Worm (Caenorhabditis elegans) whole organism, L3 larva: ENCODE results near the gene cdk-4.

ENCODE experiments used
- R02D3.7 ChIP-seq: fragments of 150-350 bp; optimal IDR thresholded peaks from 2 replicates; lab custom pipeline; 2014; ENCODE audit warnings: missing biosample characterization, missing genetic modification characterization
- ZK546.5 ChIP-seq: sonication (generic microtip); optimal IDR thresholded peaks from 2 replicates; lab custom pipeline; 2017; ENCODE audit warnings: missing biosample characterization, missing genetic modification characterization
- aly-2 ChIP-seq: fragments of 150-350 bp; optimal IDR thresholded peaks from 2 replicates; lab custom pipeline; 2014; ENCODE audit warnings: missing biosample characterization, missing genetic modification characterization
- ama-1 ChIP-seq: fragments of 150-350 bp; optimal IDR thresholded peaks from 2 replicates; lab custom pipeline; 2018
- ceh-28 ChIP-seq: fragments of 150-350 bp; optimal IDR thresholded peaks from 2 replicates; lab custom pipeline; 2014; ENCODE audit warnings: missing biosample characterization, missing genetic modification reagents, missing genetic modification characterization
- ceh-82 ChIP-seq: fragments of 150-350 bp; optimal IDR thresholded peaks from 2 replicates; lab custom pipeline; 2014; ENCODE audit warnings: missing biosample characterization, missing genetic modification characterization
- egl-27 ChIP-seq: sonication (generic microtip); optimal IDR thresholded peaks from 4 replicates; lab custom pipeline; 2017; ENCODE audit warnings: missing biosample characterization, missing genetic modification reagents, missing genetic modification characterization
- egl-5 ChIP-seq: fragments of 150-350 bp; optimal IDR thresholded peaks from 2 replicates; lab custom pipeline; 2017; ENCODE audit warnings: missing biosample characterization, missing genetic modification reagents, missing genetic modification characterization, inconsistent platforms
- elt-1 ChIP-seq: fragments of 150-350 bp; optimal IDR thresholded peaks from 2 replicates; lab custom pipeline; 2014; ENCODE audit warnings: missing biosample characterization, missing genetic modification characterization
- elt-2 ChIP-seq: sonication (generic microtip); optimal IDR thresholded peaks from 2 replicates; lab custom pipeline; 2016; ENCODE audit warnings: missing genetic modification reagents, mild to moderate bottlenecking, missing genetic modification characterization, missing compliant biosample characterization
- elt-3 ChIP-seq, 3 experiments: fragments of 150-350 bp in 1 of 3; sonication (generic microtip) in 2 of 3; optimal IDR thresholded peaks; 2 replicates in 2 of 3; 4 replicates in 1 of 3; lab custom pipeline; 2014 to 2017; ENCODE audit warnings: missing biosample characterization in 3 of 3, missing genetic modification characterization in 3 of 3
- eor-1 ChIP-seq, 2 experiments: fragments of 150-350 bp; optimal IDR thresholded peaks; 2 replicates each; lab custom pipeline; 2014 to 2018; ENCODE audit warnings: missing biosample characterization in 2 of 2, missing genetic modification characterization in 2 of 2
- fkh-10 ChIP-seq: sonication (generic microtip); optimal IDR thresholded peaks from 2 replicates; lab custom pipeline; 2017; ENCODE audit warnings: missing biosample characterization, missing genetic modification reagents, missing genetic modification characterization
- fkh-2 ChIP-seq: fragments of 150-350 bp; optimal IDR thresholded peaks from 2 replicates; lab custom pipeline; 2014; ENCODE audit warnings: missing biosample characterization, missing genetic modification reagents, missing genetic modification characterization
- hmg-11 ChIP-seq: sonication (generic microtip); optimal IDR thresholded peaks from 2 replicates; lab custom pipeline; 2016; ENCODE audit warnings: missing genetic modification characterization, missing compliant biosample characterization
- jun-1 ChIP-seq: fragments of 150-350 bp; optimal IDR thresholded peaks from 2 replicates; lab custom pipeline; 2014; ENCODE audit warnings: missing biosample characterization, missing genetic modification reagents, missing genetic modification characterization
- lin-15B ChIP-seq: fragments of 150-350 bp; optimal IDR thresholded peaks from 2 replicates; lab custom pipeline; 2014; ENCODE audit warnings: missing biosample characterization, missing genetic modification characterization
- lin-39 ChIP-seq: fragments of 150-350 bp; optimal IDR thresholded peaks from 2 replicates; lab custom pipeline; 2018; ENCODE audit warnings: missing biosample characterization, missing genetic modification reagents, missing genetic modification characterization
- lsy-12 ChIP-seq: sonication (generic microtip); optimal IDR thresholded peaks from 2 replicates; lab custom pipeline; 2016; ENCODE audit warnings: mild to moderate bottlenecking, missing genetic modification characterization, missing compliant biosample characterization
- mdl-1 ChIP-seq: fragments of 150-350 bp; optimal IDR thresholded peaks from 2 replicates; lab custom pipeline; 2014; ENCODE audit warnings: missing biosample characterization, missing genetic modification characterization
- mml-1 ChIP-seq: fragments of 150-350 bp; sonication (generic microtip); optimal IDR thresholded peaks from 3 replicates; lab custom pipeline; 2014; ENCODE audit warnings: missing biosample characterization, missing genetic modification characterization
- nfya-1 ChIP-seq: sonication (generic microtip); optimal IDR thresholded peaks from 2 replicates; lab custom pipeline; 2017; ENCODE audit warnings: missing genetic modification characterization, mild to moderate bottlenecking, missing compliant biosample characterization, antibody characterized with exemption, moderate library complexity; ENCODE audit not compliant: insufficient read depth
- nhr-11 ChIP-seq: fragments of 150-350 bp; optimal IDR thresholded peaks from 2 replicates; lab custom pipeline; 2014; ENCODE audit warnings: missing biosample characterization, missing genetic modification characterization
- nhr-12 ChIP-seq: fragments of 150-350 bp; optimal IDR thresholded peaks from 2 replicates; lab custom pipeline; 2014; ENCODE audit warnings: missing biosample characterization, missing genetic modification characterization
- nhr-23 ChIP-seq: fragments of 150-350 bp; optimal IDR thresholded peaks from 2 replicates; lab custom pipeline; 2014; ENCODE audit warnings: missing biosample characterization, missing genetic modification reagents, missing genetic modification characterization
- nhr-28 ChIP-seq: fragments of 150-350 bp; optimal IDR thresholded peaks from 2 replicates; lab custom pipeline; 2014; ENCODE audit warnings: missing biosample characterization, missing genetic modification characterization
- nhr-43 ChIP-seq: sonication (generic microtip); optimal IDR thresholded peaks from 2 replicates; lab custom pipeline; 2016; ENCODE audit warnings: mild to moderate bottlenecking, missing genetic modification characterization, missing compliant biosample characterization; ENCODE audit not compliant: poor library complexity, severe bottlenecking
- nhr-67 ChIP-seq: fragments of 150-350 bp; optimal IDR thresholded peaks from 2 replicates; lab custom pipeline; 2014; ENCODE audit warnings: missing biosample characterization, missing genetic modification characterization
- nhr-76 ChIP-seq: fragments of 150-350 bp; sonication (generic microtip); optimal IDR thresholded peaks from 5 replicates; lab custom pipeline; 2014; ENCODE audit warnings: missing biosample characterization, missing genetic modification characterization
- nhr-77 ChIP-seq: fragments of 150-350 bp; optimal IDR thresholded peaks from 2 replicates; lab custom pipeline; 2014; ENCODE audit warnings: missing biosample characterization, missing genetic modification characterization
- pha-4 ChIP-seq: fragments of 150-350 bp; optimal IDR thresholded peaks from 2 replicates; lab custom pipeline; 2014; ENCODE audit warnings: missing biosample characterization, missing genetic modification reagents, missing genetic modification characterization
- pqm-1 ChIP-seq: fragments of 150-350 bp; optimal IDR thresholded peaks from 2 replicates; lab custom pipeline; 2017; ENCODE audit warnings: missing biosample characterization, missing genetic modification characterization, inconsistent platforms
- sea-2 ChIP-seq: fragments of 150-350 bp; sonication (generic microtip); optimal IDR thresholded peaks from 4 replicates; lab custom pipeline; 2014; ENCODE audit warnings: missing biosample characterization, missing genetic modification reagents, missing genetic modification characterization
- skn-1 ChIP-seq: fragments of 150-350 bp; optimal IDR thresholded peaks from 2 replicates; lab custom pipeline; 2014; ENCODE audit warnings: missing biosample characterization, missing genetic modification characterization
- snpc-4 ChIP-seq: fragments of 150-350 bp; optimal IDR thresholded peaks from 2 replicates; lab custom pipeline; 2014; ENCODE audit warnings: missing biosample characterization, missing genetic modification characterization
- tbx-2 ChIP-seq: sonication (generic microtip); optimal IDR thresholded peaks from 2 replicates; lab custom pipeline; 2016; ENCODE audit warnings: mild to moderate bottlenecking, missing genetic modification characterization, missing compliant biosample characterization
- unc-39 ChIP-seq: sonication (generic microtip); optimal IDR thresholded peaks from 4 replicates; lab custom pipeline; 2017; ENCODE audit warnings: missing biosample characterization, missing genetic modification characterization
- unc-62 ChIP-seq: fragments of 150-350 bp; sonication (generic microtip); optimal IDR thresholded peaks from 4 replicates; lab custom pipeline; 2014; ENCODE audit warnings: missing biosample characterization, missing genetic modification reagents, missing genetic modification characterization
- zag-1 ChIP-seq: fragments of 150-350 bp; optimal IDR thresholded peaks from 2 replicates; lab custom pipeline; 2014; ENCODE audit warnings: missing biosample characterization, missing genetic modification characterization
- ztf-11 ChIP-seq: fragments of 150-350 bp; optimal IDR thresholded peaks from 2 replicates; lab custom pipeline; 2014; ENCODE audit warnings: missing biosample characterization, missing genetic modification characterization
- ztf-4 ChIP-seq: fragments of 150-350 bp; optimal IDR thresholded peaks from 2 replicates; lab custom pipeline; 2014; ENCODE audit warnings: missing biosample characterization, missing genetic modification characterization

The cdk-4 gene

ce11 chrX:13527347-13528092 lies 8.8 kb upstream of the cdk-4 start, which contains the start of gene pab-2 (continued):
- TF ChIP-seq ztf-4 (no peak), lin-39 (tag; lab: Kevin White, UChicago) (peak; percentile 62), nhr-77 (tag; lab: Kevin White, UChicago) (peak; percentile 33)

ce11 chrX:13526219-13527218 lies 7.8 kb upstream of the cdk-4 start:
- peak; percentile 58 for TF ChIP-seq nhr-23
- TF ChIP-seq unc-39 (tag; lab: Kevin White, UChicago) = no peak
- no peak for TF ChIP-seq zag-1 (tag; lab: Kevin White, UChicago)
- peak; percentile 9 for TF ChIP-seq unc-62
- TF ChIP-seq fkh-2 (tag; lab: Kevin White, UChicago) = no peak
- no peak for TF ChIP-seq nhr-12
- TF ChIP-seq aly-2 (tag; lab: Kevin White, UChicago) = no peak
- TF ChIP-seq lin-39 (tag; lab: Kevin White, UChicago) = peak; percentile 10
- TF ChIP-seq elt-1 (tag; lab: Kevin White, UChicago) = peak; percentile 22
- no peak for TF ChIP-seq lsy-12
- TF ChIP-seq pqm-1 = peak; percentile 22
- TF ChIP-seq ztf-11 = no peak
- TF ChIP-seq nfya-1 (tag; lab: Kevin White, UChicago) = peak; percentile 41
- TF ChIP-seq ceh-28 (tag; lab: Kevin White, UChicago) = peak; percentile 18
- no peak for TF ChIP-seq eor-1 (tag; optimal IDR thresholded peaks at IDR 0.05; lab: Kevin White, UChicago)
- TF ChIP-seq elt-2 (tag; lab: Kevin White, UChicago) = peak; percentile 38
- peak; percentile 10 for TF ChIP-seq egl-5 (tag; lab: Kevin White, UChicago)
- TF ChIP-seq nhr-43 (tag; lab: Kevin White, UChicago) = peak; percentile 11
- no peak for TF ChIP-seq nhr-28 (tag; lab: Kevin White, UChicago)

- no peak for TF ChIP-seq nhr-11 (tag; lab: Kevin White, UChicago)
- TF ChIP-seq snpc-4 (tag; lab: Kevin White, UChicago) = no peak
- no peak for TF ChIP-seq lsy-12
- no peak for TF ChIP-seq sea-2 (GFP tag; lab: Kevin White, UChicago)
- TF ChIP-seq fkh-2 (tag; lab: Kevin White, UChicago) = no peak
- no peak for TF ChIP-seq nhr-12
- no peak for TF ChIP-seq zag-1 (tag; lab: Kevin White, UChicago)
- no peak for TF ChIP-seq egl-5 (tag; lab: Kevin White, UChicago)
Observed at ce11 chrX:13525094-13525493, 6.4 kb upstream of the cdk-4 start.

DNA sequence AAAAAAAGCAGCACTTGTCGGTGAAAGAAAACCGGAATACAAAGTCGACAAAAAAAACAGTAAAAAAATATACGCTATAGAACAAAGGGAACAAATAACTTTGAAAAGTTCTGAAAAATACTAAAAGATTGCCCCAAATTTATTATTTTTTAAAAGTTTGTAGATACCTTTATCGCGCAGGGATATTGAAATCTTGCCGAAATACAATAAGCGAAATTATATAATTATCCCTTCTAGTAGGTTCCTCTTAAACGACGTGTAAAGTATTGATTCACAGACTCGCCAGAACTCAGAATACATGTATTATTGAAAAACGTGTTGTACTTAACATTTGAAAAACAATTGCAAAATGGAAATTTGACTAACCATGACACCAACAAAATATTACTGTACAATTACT lies 4.3 kb downstream of the cdk-4 start:
- peak; percentile 60 for TF ChIP-seq nhr-11 (tag; lab: Kevin White, UChicago)
- peak; percentile 95 for TF ChIP-seq nhr-43 (tag; lab: Kevin White, UChicago)
- peak; percentile 82 for TF ChIP-seq R02D3.7 (tag; lab: Kevin White, UChicago)
- TF ChIP-seq hmg-11 (tag; lab: Kevin White, UChicago) = peak; percentile 78
- TF ChIP-seq fkh-2 (tag; lab: Kevin White, UChicago) = no peak
- peak; percentile 50 for TF ChIP-seq elt-2 (tag; lab: Kevin White, UChicago)
- no peak for TF ChIP-seq unc-39 (tag; lab: Kevin White, UChicago)
- peak; percentile 12 for TF ChIP-seq mdl-1 (tag; lab: Kevin White, UChicago)
- TF ChIP-seq tbx-2 (tag; lab: Kevin White, UChicago) = peak; percentile 95
- peak; percentile 81 for TF ChIP-seq snpc-4 (tag; lab: Kevin White, UChicago)
- TF ChIP-seq egl-27 (tag; lab: Kevin White, UChicago) = peak; percentile 77
- TF ChIP-seq nfya-1 (tag; lab: Kevin White, UChicago) = peak; percentile 54
- TF ChIP-seq jun-1 (tag; lab: Kevin White, UChicago) = peak; percentile 97
- no peak for TF ChIP-seq nhr-67 (tag; lab: Kevin White, UChicago)
- peak; percentile 41 for TF ChIP-seq nhr-76 (tag; lab: Kevin White, UChicago)
- TF ChIP-seq lin-15B (tag; lab: Kevin White, UChicago) = peak; percentile 12
- TF ChIP-seq ama-1 (lab: Kevin White, UChicago) = no peak
- peak; percentile 94 for TF ChIP-seq ceh-82 (tag; lab: Kevin White, UChicago)
- peak; percentile 62 for TF ChIP-seq lsy-12
- TF ChIP-seq elt-3 (tag; optimal IDR thresholded peaks at IDR 0.05; lab: Kevin White, UChicago) = peak in 1 of 3 experiments; percentile 63
- peak; percentile 94 for TF ChIP-seq nhr-77 (tag; lab: Kevin White, UChicago)
- peak; percentile 65 for TF ChIP-seq fkh-10 (GFP tag; lab: Kevin White, UChicago)
- TF ChIP-seq ZK546.5 (tag; lab: Kevin White, UChicago) = no peak
- TF ChIP-seq skn-1 (tag; lab: Kevin White, UChicago) = peak; percentile 95
- no peak for TF ChIP-seq ztf-11
- peak; percentile 90 for TF ChIP-seq pha-4
- TF ChIP-seq mml-1 (tag; lab: Kevin White, UChicago) = no peak
- peak; percentile 73 for TF ChIP-seq pqm-1
- no peak for TF ChIP-seq sea-2 (GFP tag; lab: Kevin White, UChicago)
- TF ChIP-seq elt-1 (tag; lab: Kevin White, UChicago) = peak; percentile 47
- peak; percentile 11 for TF ChIP-seq nhr-12
- TF ChIP-seq nhr-23 = peak; percentile 96
